Fruit fly (Drosophila melanogaster) Kc167 (cell line): ENCODE results near the gene Cpr66Cb.

Experiments
- Myc ChIP-seq: fragments of >200 bp; optimal IDR thresholded peaks from 2 replicates; lab custom pipeline; 2017; ENCODE audit warnings: missing external identifiers
- Sin3A ChIP-seq: fragments of >200 bp; optimal IDR thresholded peaks from 2 replicates; lab custom pipeline; 2018; ENCODE audit warnings: missing external identifiers
- h ChIP-seq: fragments of >200 bp; optimal IDR thresholded peaks from 3 replicates; lab custom pipeline; 2018; ENCODE audit warnings: missing external identifiers
- insv ChIP-seq: fragments of >200 bp; optimal IDR thresholded peaks from 3 replicates; lab custom pipeline; 2018; ENCODE audit warnings: missing external identifiers
- psq ChIP-seq: fragments of >200 bp; optimal IDR thresholded peaks from 2 replicates; lab custom pipeline; 2017; ENCODE audit warnings: missing external identifiers
- ttk ChIP-seq: sonication (Bioruptor generic); optimal IDR thresholded peaks from 2 replicates; lab custom pipeline; 2017; ENCODE audit warnings: missing external identifiers

dm6 chr3L:8372035-8372434 lies 35.6 kb downstream of the Cpr66Cb start, which contains the start of gene ImpE1:
- TF ChIP-seq insv (lab: Kevin White, UChicago) (no peak), ttk (lab: Kevin White, UChicago) (no peak), Sin3A (lab: Kevin White, UChicago) (no peak), Myc (lab: Kevin White, UChicago) (no peak), h (no peak), psq (lab: Kevin White, UChicago) (no peak)
